Worm (Caenorhabditis elegans): ENCODE results near the gene asp-9.

Gene asp-9

DNA sequence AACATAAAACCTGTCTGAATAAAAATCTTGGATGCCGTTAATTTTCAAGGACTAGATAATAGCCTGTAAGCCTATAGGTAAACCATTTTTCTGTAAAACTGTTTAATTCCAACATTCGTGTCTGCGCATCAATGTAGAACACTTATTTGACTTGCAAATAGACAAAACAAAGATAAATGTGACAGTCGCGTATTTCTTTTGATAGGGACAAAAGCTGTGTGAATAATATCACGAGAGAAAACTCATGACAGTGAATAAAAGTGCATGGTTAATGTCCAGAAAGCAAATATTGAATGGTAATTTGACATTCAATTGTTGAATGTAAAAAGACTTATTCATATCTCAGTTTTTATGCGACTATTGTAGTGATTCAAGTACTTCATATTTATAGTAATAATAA, 34.2 kb upstream of the asp-9 start, which contains the start of gene C11D2.3:
Gene C11D2.3, plus strand, starts transcription at position 301 of the 400 bp plus-strand sequence.
- no peak for TF ChIP-seq ceh-79 (tag; optimal IDR thresholded peaks at IDR 0.05)
- TF ChIP-seq F39B2.1 (GFP tag; IDR thresholded peaks at IDR 0.05), result no peak
- TF ChIP-seq ZK185.1 (tag; optimal IDR thresholded peaks at IDR 0.05; ENCODE audit: poor library complexity, severe bottlenecking), result no peak
- TF ChIP-seq atf-7 (tag; optimal IDR thresholded peaks at IDR 0.05), result no peak
- TF ChIP-seq ztf-22 (GFP tag; optimal IDR thresholded peaks at IDR 0.05), result no peak
- no peak for TF ChIP-seq nhr-120 (GFP tag; IDR thresholded peaks at IDR 0.05)
- no peak for TF ChIP-seq F57A8.1 (GFP tag; optimal IDR thresholded peaks at IDR 0.05)
- no peak for TF ChIP-seq rcor-1 (GFP tag; IDR thresholded peaks at IDR 0.05)
- TF ChIP-seq attf-5 (GFP tag; optimal IDR thresholded peaks at IDR 0.05), result no peak
- no peak for TF ChIP-seq F52B5.7 (tag; optimal IDR thresholded peaks at IDR 0.05)
- TF ChIP-seq tlf-1 (GFP tag; optimal IDR thresholded peaks at IDR 0.05), result no peak
- no peak for TF ChIP-seq nfya-2 (GFP tag; IDR thresholded peaks at IDR 0.05)

ce11 chrIV:6155296-6155695, 30.4 kb upstream of the asp-9 start, which contains the start of gene C11D2.7:
Gene C11D2.7, minus strand, starts transcription at chrIV:6155396.
- no peak for TF ChIP-seq snpc-1.3 (tag; optimal IDR thresholded peaks at IDR 0.05; ENCODE audit: insufficient read depth)
- TF ChIP-seq ceh-58 (GFP tag; IDR thresholded peaks at IDR 0.05), result no peak
- peak; percentile 16 for TF ChIP-seq snpc-4 (GFP tag; optimal IDR thresholded peaks at IDR 0.05)
- TF ChIP-seq snpc-4 (tag; optimal IDR thresholded peaks at IDR 0.05), result peak in 1 of 4 experiments; percentile 57

- no peak for TF ChIP-seq ztf-26 (tag; optimal IDR thresholded peaks at IDR 0.05)
- TF ChIP-seq snpc-1.3 (tag; optimal IDR thresholded peaks at IDR 0.05; ENCODE audit: insufficient read depth), result peak; percentile 36
- peak; percentile 21 for TF ChIP-seq tbp1 (GFP tag; optimal IDR thresholded peaks at IDR 0.05)
- TF ChIP-seq athp-1 (tag; optimal IDR thresholded peaks at IDR 0.05), result no peak
- no peak for TF ChIP-seq F33H1.4 (GFP tag; IDR thresholded peaks at IDR 0.05)
- no peak for TF ChIP-seq efl-1 (GFP tag; optimal IDR thresholded peaks at IDR 0.05)
- peak; percentile 50 for TF ChIP-seq snpc-4 (GFP tag; optimal IDR thresholded peaks at IDR 0.05)
- peak; percentile 22 to 84 (median 80) for TF ChIP-seq snpc-4 (tag; optimal IDR thresholded peaks at IDR 0.05)
- TF ChIP-seq hmg-1.2 (GFP tag; IDR thresholded peaks at IDR 0.05), result peak; percentile 98
Measured at ce11 chrIV:6156833-6157232, 28.9 kb upstream of the asp-9 start, which contains the start of gene C11D2.4. Gene C11D2.4, minus strand, starts transcription at chrIV:6156960.

DNA sequence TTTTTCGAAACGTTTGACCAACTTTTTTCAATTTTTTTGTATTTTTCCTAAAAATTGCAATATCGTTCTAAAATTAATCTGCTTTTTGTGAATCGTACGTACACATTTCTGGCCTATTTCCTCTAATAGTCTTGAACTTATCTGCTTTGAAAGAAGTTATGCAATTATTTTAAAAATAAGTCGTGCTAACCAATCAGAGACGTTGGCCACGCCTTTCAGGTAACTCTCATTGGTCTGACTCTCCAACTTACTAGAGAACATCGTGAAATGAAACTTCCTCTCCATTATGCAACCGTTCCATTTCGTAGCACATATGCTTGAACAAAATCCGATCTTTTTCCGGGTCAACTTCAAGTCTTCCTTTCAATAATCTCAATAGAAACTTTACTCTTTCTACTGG, 26.1 kb upstream of the asp-9 start:
- TF ChIP-seq attf-5 (GFP tag; optimal IDR thresholded peaks at IDR 0.05) (no peak), ets-4 (GFP tag; optimal IDR thresholded peaks at IDR 0.05) (no peak), efl-1 (GFP tag; optimal IDR thresholded peaks at IDR 0.05) (no peak), F10E7.11 (tag; optimal IDR thresholded peaks at IDR 0.05) (no peak), egrh-3 (GFP tag; IDR thresholded peaks at IDR 0.05) (no peak), attf-6 (GFP tag; IDR thresholded peaks at IDR 0.05) (no peak)

DNA sequence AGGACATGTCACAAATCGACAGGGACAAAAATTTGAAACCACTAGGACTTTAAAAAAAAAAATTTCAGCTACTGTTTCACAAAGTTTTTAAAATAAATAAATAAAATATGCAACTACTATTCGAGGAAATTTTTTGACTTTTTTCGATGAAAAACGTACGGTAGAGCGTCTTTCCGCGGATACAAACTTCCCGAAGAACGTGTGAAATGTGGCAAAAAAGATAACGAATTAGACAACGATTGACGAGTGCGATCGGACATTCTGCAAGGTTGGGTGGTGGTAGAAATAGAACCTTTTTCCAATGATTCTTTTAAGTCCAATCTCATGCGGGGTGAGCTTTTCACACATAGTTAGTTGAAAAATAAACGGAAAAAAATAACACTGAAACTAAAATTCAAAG, 19.9 kb upstream of the asp-9 start:
- TF ChIP-seq nfya-2 (GFP tag; IDR thresholded peaks at IDR 0.05), result no peak
- TF ChIP-seq F39B2.1 (GFP tag; IDR thresholded peaks at IDR 0.05), result no peak
- TF ChIP-seq bed-2 (GFP tag; IDR thresholded peaks at IDR 0.05), result no peak
- no peak for TF ChIP-seq Y56A3A.18 (GFP tag; IDR thresholded peaks at IDR 0.05)
- TF ChIP-seq C06A6.2 (GFP tag; conservative IDR thresholded peaks at IDR 0.05), result no peak
- TF ChIP-seq lag-1 (GFP tag; IDR thresholded peaks at IDR 0.05), result no peak
- TF ChIP-seq lin-26 (GFP tag; IDR thresholded peaks at IDR 0.05), result no peak
- no peak for TF ChIP-seq F10E7.11 (tag; optimal IDR thresholded peaks at IDR 0.05)
